Fruit fly (Drosophila melanogaster): Measurements from ENCODE around the gene CG15743.

Gene CG15743

dm6 chrX:13285001-13285748 lies at the start of gene CG15743, which contains the start of gene HDAC4 (continued):
- no peak for TF ChIP-seq C15 (GFP tag; IDR thresholded peaks at IDR 0.05)
- TF ChIP-seq CG6854 (GFP tag; optimal IDR thresholded peaks at IDR 0.05) = no peak
- TF ChIP-seq klu (GFP tag; IDR thresholded peaks at IDR 0.05) = no peak
- no peak for TF ChIP-seq fd102C (GFP tag; optimal IDR thresholded peaks at IDR 0.05)
- no peak for TF ChIP-seq CG31365 (tag; optimal IDR thresholded peaks at IDR 0.05)
- TF ChIP-seq cwo (GFP tag; optimal IDR thresholded peaks at IDR 0.05) = no peak
- no peak for TF ChIP-seq crc (GFP tag; optimal IDR thresholded peaks at IDR 0.05)
- TF ChIP-seq CG2875 (GFP tag; optimal IDR thresholded peaks at IDR 0.05) = no peak
- no peak for TF ChIP-seq Usf (GFP tag; optimal IDR thresholded peaks at IDR 0.05)
- no peak for TF ChIP-seq Doc2 (GFP tag; IDR thresholded peaks at IDR 0.05)
- TF ChIP-seq prd (optimal IDR thresholded peaks at IDR 0.05) = no peak
- TF ChIP-seq prd (GFP tag; IDR thresholded peaks at IDR 0.05) = no peak
- TF ChIP-seq zf30C (GFP tag; optimal IDR thresholded peaks at IDR 0.05) = no peak
- TF ChIP-seq CG13894 (tag; optimal IDR thresholded peaks at IDR 0.05) = peak; percentile 22
- TF ChIP-seq gro (GFP tag; optimal IDR thresholded peaks at IDR 0.05) = peak; percentile 24
- TF ChIP-seq Ravus (GFP tag; IDR thresholded peaks at IDR 0.05) = no peak
- no peak for TF ChIP-seq ase (GFP tag; IDR thresholded peaks at IDR 0.05)
- TF ChIP-seq ham (GFP tag; IDR thresholded peaks at IDR 0.05) = no peak
- TF ChIP-seq Drgx (GFP tag; IDR thresholded peaks at IDR 0.05) = no peak
- TF ChIP-seq kah (GFP tag; optimal IDR thresholded peaks at IDR 0.05) = no peak
- peak; percentile 36 for TF ChIP-seq gfzf (GFP tag; optimal IDR thresholded peaks at IDR 0.05)
- TF ChIP-seq CG15601 (tag; optimal IDR thresholded peaks at IDR 0.05) = no peak
- no peak for TF ChIP-seq CG3163 (GFP tag; optimal IDR thresholded peaks at IDR 0.05)
- peak; percentile 9 for TF ChIP-seq CG2712 (tag; optimal IDR thresholded peaks at IDR 0.05)
- no peak for TF ChIP-seq CG7357 (GFP tag; IDR thresholded peaks at IDR 0.05)
- TF ChIP-seq CG5245 (GFP tag; optimal IDR thresholded peaks at IDR 0.05) = no peak
- no peak for TF ChIP-seq onecut (GFP tag; IDR thresholded peaks at IDR 0.05)
- TF ChIP-seq CG17568 (GFP tag; optimal IDR thresholded peaks at IDR 0.05) = no peak
- peak; percentile 44 for TF ChIP-seq CG12391 (tag; optimal IDR thresholded peaks at IDR 0.05)
- TF ChIP-seq h (optimal IDR thresholded peaks at IDR 0.05) = no peak
- TF ChIP-seq CG16863 (GFP tag; optimal IDR thresholded peaks at IDR 0.05) = no peak
- TF ChIP-seq so (GFP tag; IDR thresholded peaks at IDR 0.05) = no peak
- 0 out of 2 replicates have a peak, but pooled peaks have one; percentile 12 for TF ChIP-seq Xrp1 (GFP tag; IDR thresholded peaks at IDR 0.05)
- TF ChIP-seq CG32532 (GFP tag; IDR thresholded peaks at IDR 0.05) = no peak
- peak; percentile 80; the same call in 2 of the 3 replicates for TF ChIP-seq mld (GFP tag; IDR thresholded peaks at IDR 0.05; ENCODE audit: partially characterized antibody)
- TF ChIP-seq CG18011 (GFP tag; optimal IDR thresholded peaks at IDR 0.05) = no peak
- no peak for TF ChIP-seq wek (GFP tag; optimal IDR thresholded peaks at IDR 0.05)
- no peak for TF ChIP-seq CG12744 (GFP tag; optimal IDR thresholded peaks at IDR 0.05)
- no peak for TF ChIP-seq hkb (optimal IDR thresholded peaks at IDR 0.05)
- TF ChIP-seq hkb (GFP tag; IDR thresholded peaks at IDR 0.05) = no peak
- TF ChIP-seq btn (GFP tag; optimal IDR thresholded peaks at IDR 0.05) = no peak
- TF ChIP-seq CG15479 (GFP tag; optimal IDR thresholded peaks at IDR 0.05) = no peak
- TF ChIP-seq salm (tag; optimal IDR thresholded peaks at IDR 0.05) = no peak
- no peak for TF ChIP-seq CG10321 (GFP tag; IDR thresholded peaks at IDR 0.05)
- no peak for TF ChIP-seq toy (GFP tag; IDR thresholded peaks at IDR 0.05)
- TF ChIP-seq grn (GFP tag; optimal IDR thresholded peaks at IDR 0.05) = no peak
- no peak for TF ChIP-seq CG18619 (GFP tag; optimal IDR thresholded peaks at IDR 0.05)
- no peak for TF ChIP-seq kay (GFP tag; optimal IDR thresholded peaks at IDR 0.05)
- no peak for TF ChIP-seq Dek (tag; optimal IDR thresholded peaks at IDR 0.05)
- no peak for TF ChIP-seq slbo (GFP tag; IDR thresholded peaks at IDR 0.05)
- no peak for TF ChIP-seq Nf-YB (GFP tag; optimal IDR thresholded peaks at IDR 0.05)
- no peak for TF ChIP-seq Dad (GFP tag; optimal IDR thresholded peaks at IDR 0.05)

Data from whole organism, embryonic.